Fruit fly (Drosophila melanogaster): ENCODE results near the gene PDCD-5.

dm6 chr3L:16277135-16277534 is 45.3 kb upstream of the PDCD-5 start, which contains the start of gene CG13065:
- TF ChIP-seq brk (GFP tag; optimal IDR thresholded peaks at IDR 0.05) (no peak), Hr78 (GFP tag; optimal IDR thresholded peaks at IDR 0.05) (no peak), CG32264 (GFP tag; optimal IDR thresholded peaks at IDR 0.05) (no peak), OdsH (GFP tag; optimal IDR thresholded peaks at IDR 0.05) (no peak), dmrt93B (GFP tag; optimal IDR thresholded peaks at IDR 0.05) (no peak), lola (GFP tag; optimal IDR thresholded peaks at IDR 0.05) (no peak), usp (GFP tag; optimal IDR thresholded peaks at IDR 0.05) (no peak), Myc (optimal IDR thresholded peaks at IDR 0.05) (no peak), pan (optimal IDR thresholded peaks at IDR 0.05) (no peak), Abd-B (GFP tag; optimal IDR thresholded peaks at IDR 0.05) (no peak), br (GFP tag; optimal IDR thresholded peaks at IDR 0.05) (no peak)

Data from whole organism, wandering third instar larva.